Fruit fly (Drosophila melanogaster) whole organism: ENCODE data around the gene Vps39.

ENCODE experiments used
- Dll ChIP-seq: fragments of >200 bp; optimal IDR thresholded peaks from 2 replicates; lab custom pipeline; 2017
- pan ChIP-seq: fragments of >200 bp; optimal IDR thresholded peaks from 2 replicates; lab custom pipeline; 2017

DNA sequence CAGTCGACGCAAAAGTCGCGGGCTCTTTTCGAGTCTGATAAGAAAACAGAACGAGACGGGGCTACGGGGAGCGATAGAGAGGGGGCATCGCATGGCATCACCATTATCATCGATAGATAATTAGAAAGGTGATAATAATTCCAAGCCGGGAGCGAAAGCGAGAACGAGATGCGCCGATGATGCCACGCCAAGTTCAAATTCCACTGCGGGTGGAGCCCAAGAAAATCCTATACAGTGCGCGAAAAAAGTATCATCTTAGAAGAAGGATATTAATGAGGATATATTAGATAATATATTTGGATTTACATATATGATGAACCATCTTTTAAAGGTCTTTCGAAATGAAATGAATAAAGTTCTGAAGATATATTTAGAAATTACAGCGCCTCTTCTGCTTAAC, 38.5 kb upstream of the Vps39 start:
- TF ChIP-seq pan (lab: Kevin White, UChicago): no peak
- TF ChIP-seq Dll (lab: Kevin White, UChicago): no peak
